Worm (Caenorhabditis elegans): ENCODE measurements around the gene ZK218.4.

DNA sequence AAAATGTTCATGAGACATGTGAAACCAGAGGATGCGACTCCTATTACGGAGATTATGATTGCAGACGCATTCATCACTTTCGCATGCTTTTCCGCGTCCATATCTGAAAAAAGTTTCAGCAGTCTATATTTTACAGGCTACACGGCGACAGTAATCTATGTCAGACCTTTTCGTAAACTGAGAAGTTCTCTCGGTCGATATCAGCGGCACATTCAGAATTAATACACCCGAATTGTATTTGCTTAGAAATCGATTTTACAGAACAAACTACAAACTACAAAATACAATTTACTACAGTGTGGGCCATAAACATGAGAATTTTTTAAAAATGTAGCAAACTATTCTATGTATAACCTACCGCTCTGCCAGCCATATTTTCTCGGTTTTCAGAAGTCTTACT lies 27.1 kb upstream of the ZK218.4 start, which contains the start of gene srbc-14:
- no peak for TF ChIP-seq pqm-1 (tag; optimal IDR thresholded peaks at IDR 0.05)
- TF ChIP-seq skn-1 (tag; optimal IDR thresholded peaks at IDR 0.05): no peak
- no peak for TF ChIP-seq R02D3.7 (tag; optimal IDR thresholded peaks at IDR 0.05)
- no peak for TF ChIP-seq lin-39 (tag; optimal IDR thresholded peaks at IDR 0.05)
